Worm (Caenorhabditis elegans) whole organism, L4/young adult: ENCODE results near the gene ttc-17.

Experiments used
- W03F9.2 ChIP-seq: fragments of 150-350 bp; optimal IDR thresholded peaks from 2 replicates; lab custom pipeline; 2014; ENCODE audit warnings: missing biosample characterization, missing genetic modification characterization
- him-1 ChIP-seq: sonication (generic microtip); optimal IDR thresholded peaks from 2 replicates; lab custom pipeline; 2016; ENCODE audit warnings: missing genotype, missing genetic modification reagents, missing genetic modification characterization, missing compliant biosample characterization

DNA sequence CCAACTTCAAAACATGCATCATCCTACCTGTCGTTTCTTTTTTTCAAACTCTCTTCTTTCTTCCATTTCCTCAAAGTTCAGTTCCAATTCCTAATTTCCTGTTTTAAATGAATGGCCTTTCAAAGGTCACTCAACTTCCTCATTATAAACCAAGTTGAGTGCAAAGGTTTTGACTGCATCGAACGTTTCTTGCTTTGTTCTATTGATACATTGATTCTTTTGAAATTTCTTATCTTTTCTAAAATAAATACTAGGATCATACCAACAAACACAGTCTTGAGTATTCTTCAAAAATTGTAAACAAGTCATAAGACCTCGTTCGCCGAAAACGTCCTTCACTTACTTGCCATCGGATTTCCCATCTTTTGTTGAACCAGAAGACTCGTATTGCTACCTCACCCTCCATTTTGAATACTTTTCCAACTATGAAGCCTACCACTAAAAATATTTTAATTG is 33.4 kb downstream of the ttc-17 start, which contains the start of gene F59E11.7:
- TF ChIP-seq him-1 (tag; lab: Kevin White, UChicago): no peak
- TF ChIP-seq W03F9.2 (tag; lab: Kevin White, UChicago): no peak
